Fruit fly (Drosophila melanogaster): ENCODE results near the gene CycC.
A peak's percentile ranks its signal among the peaks of the same experiment; 100 is the strongest.

CycC gene

DNA sequence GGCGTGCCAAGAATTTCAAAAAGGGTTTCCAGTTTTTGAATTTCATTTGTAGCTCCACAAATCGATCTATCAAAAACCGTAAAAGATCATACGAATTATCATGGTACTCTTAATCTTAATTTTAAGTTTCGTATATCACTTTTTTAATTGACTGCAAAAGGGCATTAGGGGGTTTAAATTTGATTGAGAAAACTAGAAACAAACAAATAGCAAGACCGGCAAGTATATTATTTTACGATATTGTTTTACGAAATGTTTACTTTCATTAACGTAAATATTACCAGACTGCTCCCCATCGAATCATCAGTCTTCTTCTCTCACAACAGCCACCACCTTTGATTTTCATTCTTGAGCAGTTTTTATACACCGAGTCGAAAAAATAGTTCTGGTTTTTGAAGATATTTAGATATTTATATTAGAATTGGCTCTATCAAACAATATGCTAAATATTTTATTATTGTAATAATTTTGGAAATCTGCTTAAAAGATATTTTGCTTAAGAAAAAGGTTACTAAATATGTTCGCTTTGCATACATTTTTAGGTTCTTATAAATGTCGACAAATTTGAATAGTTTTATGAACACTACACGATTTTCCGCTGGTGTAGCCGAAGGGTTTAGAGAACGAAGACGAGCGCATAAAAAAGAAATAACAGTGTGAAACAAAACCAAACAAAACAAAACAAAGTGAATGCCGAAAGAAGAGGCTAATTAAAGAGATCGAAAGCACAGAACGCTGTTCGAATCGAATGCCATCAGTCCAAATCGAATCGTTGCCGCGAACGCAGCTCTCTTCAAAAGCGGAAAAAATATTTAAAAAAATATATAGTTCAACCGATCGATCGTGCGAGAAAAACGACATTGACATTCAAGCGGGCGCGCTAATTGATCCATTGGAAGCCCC is 28.2 kb upstream of the CycC start, which contains the start of gene Sdr (continued):
- TF ChIP-seq CG8632 (GFP tag; optimal IDR thresholded peaks at IDR 0.05) (peak; percentile 49), CG6808 (GFP tag; optimal IDR thresholded peaks at IDR 0.05) (peak; percentile 66), Eip78C (GFP tag) (peak; percentile 90), Eip93F (GFP tag; optimal IDR thresholded peaks at IDR 0.05) (no peak), Met (GFP tag; optimal IDR thresholded peaks at IDR 0.05) (peak; percentile 68), CG8119 (GFP tag; IDR thresholded peaks at IDR 0.05) (0 out of 3 replicates have a peak, but pooled peaks have one; percentile 27), CG8319 (GFP tag; optimal IDR thresholded peaks at IDR 0.05) (no peak), Sox15 (GFP tag; optimal IDR thresholded peaks at IDR 0.05) (no peak), Gug (GFP tag; IDR thresholded peaks at IDR 0.05) (no peak), CG11762 (GFP tag; optimal IDR thresholded peaks at IDR 0.05; ENCODE audit: insufficient read depth) (peak; percentile 44), CG6276 (GFP tag; optimal IDR thresholded peaks at IDR 0.05) (no peak), net (GFP tag; optimal IDR thresholded peaks at IDR 0.05) (peak; percentile 12), Smox (GFP tag; optimal IDR thresholded peaks at IDR 0.05) (peak; percentile 52), pdm3 (GFP tag; optimal IDR thresholded peaks at IDR 0.05) (peak; percentile 22)

DNA sequence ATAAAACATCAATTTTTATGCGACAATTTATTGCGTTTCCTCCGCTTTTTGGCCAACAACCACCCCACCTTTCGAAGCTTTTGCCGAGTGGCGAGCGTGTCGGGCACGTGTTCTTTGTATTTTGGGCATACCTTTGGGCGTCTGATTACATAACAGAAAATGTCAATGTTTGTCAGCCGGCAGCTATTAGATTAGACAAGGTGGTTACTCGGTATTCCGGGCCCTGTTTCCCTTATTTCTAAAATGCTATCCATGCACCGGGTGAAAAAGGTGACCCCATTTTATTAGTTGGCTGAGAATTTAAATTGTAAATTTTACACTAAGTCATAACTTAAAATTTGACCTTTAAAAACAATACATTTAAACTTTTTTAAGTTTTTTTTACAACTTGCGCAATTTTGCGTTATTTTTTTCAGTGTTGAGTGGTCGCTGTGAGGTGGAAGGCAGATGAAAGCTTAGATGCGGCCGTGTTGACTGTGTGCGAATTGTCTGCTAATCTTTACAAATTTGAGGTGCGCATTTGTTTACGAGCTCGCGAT is 22.5 kb upstream of the CycC start:
- TF ChIP-seq ss (GFP tag; optimal IDR thresholded peaks at IDR 0.05) (no peak), CG8119 (GFP tag; IDR thresholded peaks at IDR 0.05) (no peak), Met (GFP tag; optimal IDR thresholded peaks at IDR 0.05) (no peak), CG4318 (GFP tag; optimal IDR thresholded peaks at IDR 0.05) (no peak), CG6808 (GFP tag; optimal IDR thresholded peaks at IDR 0.05) (no peak), CG34406 (GFP tag; optimal IDR thresholded peaks at IDR 0.05) (no peak), CG16779 (tag; optimal IDR thresholded peaks at IDR 0.05) (no peak), CG3919 (GFP tag; optimal IDR thresholded peaks at IDR 0.05) (no peak), dsx (GFP tag; optimal IDR thresholded peaks at IDR 0.05; ENCODE audit: poor library complexity, severe bottlenecking) (no peak), CG11902 (GFP tag; optimal IDR thresholded peaks at IDR 0.05) (no peak), Sox14 (GFP tag; optimal IDR thresholded peaks at IDR 0.05) (no peak), Ets96B (tag; optimal IDR thresholded peaks at IDR 0.05) (no peak), acj6 (GFP tag; optimal IDR thresholded peaks at IDR 0.05) (no peak), Eip75B (GFP tag; optimal IDR thresholded peaks at IDR 0.05) (no peak), CG32006 (GFP tag; optimal IDR thresholded peaks at IDR 0.05) (no peak), CG8632 (GFP tag; optimal IDR thresholded peaks at IDR 0.05) (no peak), Smox (GFP tag; optimal IDR thresholded peaks at IDR 0.05) (no peak), Gug (GFP tag; IDR thresholded peaks at IDR 0.05) (no peak), CG9139 (GFP tag; optimal IDR thresholded peaks at IDR 0.05) (no peak), vri (GFP tag; optimal IDR thresholded peaks at IDR 0.05) (no peak)

DNA sequence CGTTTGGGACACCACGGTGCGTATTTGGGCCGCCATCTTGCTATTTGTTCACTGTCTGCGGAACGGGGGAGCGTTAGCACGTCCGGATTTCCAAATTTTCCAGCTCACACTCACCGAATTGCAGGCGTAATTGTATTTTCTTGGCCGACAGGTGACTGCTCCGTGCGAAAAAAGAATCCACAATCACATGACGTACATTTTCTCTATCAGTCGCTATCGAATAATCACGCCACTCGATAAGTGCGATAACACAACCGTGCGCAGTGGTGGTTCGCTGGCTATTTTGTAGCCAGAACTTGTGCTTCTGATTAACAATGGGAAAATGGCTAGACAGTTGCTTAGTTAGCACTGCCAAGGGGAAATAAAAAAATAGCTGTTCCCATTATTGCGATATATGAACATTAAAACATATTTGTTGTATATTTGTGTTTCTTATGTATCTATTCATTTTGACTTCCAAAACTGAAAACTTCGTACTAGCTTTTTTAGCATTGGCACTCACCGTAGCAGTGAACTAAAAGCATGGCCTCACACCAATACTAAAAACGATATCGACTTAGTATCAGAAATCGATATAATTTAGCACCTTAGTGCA is 13.9 kb upstream of the CycC start, which contains the start of gene VhaPPA1-1:
VhaPPA1-1 (minus strand) TSS at position 225 of the 595 bp plus-strand sequence.
- TF ChIP-seq CG34406 (GFP tag; optimal IDR thresholded peaks at IDR 0.05) (no peak), net (GFP tag; optimal IDR thresholded peaks at IDR 0.05) (no peak), CG11294 (GFP tag; IDR thresholded peaks at IDR 0.05) (no peak), Sox102F (GFP tag; optimal IDR thresholded peaks at IDR 0.05) (no peak), esn (GFP tag; optimal IDR thresholded peaks at IDR 0.05) (peak; percentile 8), Sox14 (GFP tag; optimal IDR thresholded peaks at IDR 0.05) (peak; percentile 59), Hr39 (GFP tag; optimal IDR thresholded peaks at IDR 0.05) (no peak), Sox15 (GFP tag; optimal IDR thresholded peaks at IDR 0.05) (no peak), Ets96B (tag; optimal IDR thresholded peaks at IDR 0.05) (no peak), CG8119 (GFP tag; IDR thresholded peaks at IDR 0.05) (no peak), CG7368 (GFP tag; optimal IDR thresholded peaks at IDR 0.05) (no peak), svp (GFP tag) (peak; percentile 68), CG10631 (GFP tag; optimal IDR thresholded peaks at IDR 0.05) (no peak), Gug (GFP tag; IDR thresholded peaks at IDR 0.05) (no peak), CG3919 (GFP tag; optimal IDR thresholded peaks at IDR 0.05) (no peak), CG11902 (GFP tag; optimal IDR thresholded peaks at IDR 0.05) (no peak), CG6163 (GFP tag; IDR thresholded peaks at IDR 0.05) (no peak), lz (GFP tag; optimal IDR thresholded peaks at IDR 0.05) (peak; percentile 18), CG15336 (GFP tag; IDR thresholded peaks at IDR 0.05) (0 out of 2 replicates have a peak, but pooled peaks have one; percentile 40), spab (GFP tag; optimal IDR thresholded peaks at IDR 0.05) (no peak), CG4318 (GFP tag; optimal IDR thresholded peaks at IDR 0.05) (no peak), fd59A (GFP tag; optimal IDR thresholded peaks at IDR 0.05) (no peak), CG16779 (tag; optimal IDR thresholded peaks at IDR 0.05) (no peak), CG6276 (GFP tag; optimal IDR thresholded peaks at IDR 0.05) (no peak), CG31627 (GFP tag; optimal IDR thresholded peaks at IDR 0.05) (no peak), CG11762 (GFP tag; optimal IDR thresholded peaks at IDR 0.05; ENCODE audit: insufficient read depth) (no peak), Hr4 (GFP tag; optimal IDR thresholded peaks at IDR 0.05) (no peak), pdm3 (GFP tag; optimal IDR thresholded peaks at IDR 0.05) (no peak), CG6792 (GFP tag; optimal IDR thresholded peaks at IDR 0.05) (no peak)

Data from whole organism, prepupa.